Fruit fly (Drosophila melanogaster) whole organism, prepupa: ENCODE data around the gene Edg78E.

ENCODE experiments used
- CG10631 ChIP-seq: fragments of 200-800 bp; sonication (Bioruptor generic); optimal IDR thresholded peaks from 2 replicates; lab custom pipeline; 2016; ENCODE audit warnings: missing biosample characterization, missing genetic modification characterization
- CG11902 ChIP-seq: fragments of 200-800 bp; sonication (Bioruptor generic); optimal IDR thresholded peaks from 3 replicates; lab custom pipeline; 2016; ENCODE audit warnings: missing biosample characterization, missing genetic modification characterization
- Eip75B ChIP-seq: fragments of 200-800 bp; sonication (Bioruptor generic); optimal IDR thresholded peaks from 3 replicates; lab custom pipeline; 2016; ENCODE audit warnings: missing biosample characterization, missing genetic modification characterization
- Hr38 ChIP-seq: sonication (Bioruptor generic); optimal IDR thresholded peaks from 2 replicates; lab custom pipeline; 2016; ENCODE audit warnings: missing biosample characterization, missing genetic modification characterization
- achi ChIP-seq: fragments of 200-800 bp; sonication (Bioruptor generic); optimal IDR thresholded peaks from 3 replicates; lab custom pipeline; 2016; ENCODE audit warnings: missing biosample characterization, missing genetic modification characterization

dm6 chr3L:21283795-21284194 is 13.8 kb downstream of the Edg78E start:
- TF ChIP-seq CG11902, result no peak
- TF ChIP-seq Eip75B (GFP tag; lab: Kevin White, UChicago), result no peak
- no peak for TF ChIP-seq achi
- TF ChIP-seq CG10631 (GFP tag; lab: Kevin White, UChicago), result no peak
- TF ChIP-seq Hr38, result no peak
